Worm (Caenorhabditis elegans): ENCODE data around the gene lelo-4.

The lelo-4 gene

DNA sequence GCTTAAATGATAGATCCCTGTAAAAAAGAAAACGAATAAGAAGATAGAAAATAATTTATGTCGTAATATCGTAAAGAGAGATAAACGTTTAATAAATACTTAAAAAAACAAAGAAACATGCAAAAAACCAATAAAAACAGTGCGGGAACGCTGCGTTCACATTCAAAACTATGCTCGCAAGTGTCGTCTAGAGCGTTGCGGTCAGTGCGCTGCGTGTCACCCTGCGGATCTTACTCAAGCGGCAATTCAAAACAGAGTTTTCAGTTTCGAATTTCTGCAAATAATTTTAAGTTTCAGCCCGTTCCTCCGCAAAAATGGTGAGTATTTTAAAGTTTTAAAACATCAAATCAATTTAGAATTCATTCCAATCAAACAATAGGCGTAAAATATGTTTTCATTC is at the start of gene lelo-4, which contains the start of gene tiar-1:
Gene lelo-4, plus strand, starts transcription at position 118 of the 400 bp plus-strand sequence.
Gene tiar-1, minus strand, starts transcription at position 17 of the 400 bp plus-strand sequence.
- TF ChIP-seq ztf-23 (GFP tag; IDR thresholded peaks at IDR 0.05) (no peak), ref-1 (GFP tag; conservative IDR thresholded peaks at IDR 0.05) (no peak), flt-1 (GFP tag; IDR thresholded peaks at IDR 0.05) (0 out of 2 replicates have a peak, but pooled peaks have one; percentile 13), tab-1 (GFP tag; IDR thresholded peaks at IDR 0.05) (no peak)

DNA sequence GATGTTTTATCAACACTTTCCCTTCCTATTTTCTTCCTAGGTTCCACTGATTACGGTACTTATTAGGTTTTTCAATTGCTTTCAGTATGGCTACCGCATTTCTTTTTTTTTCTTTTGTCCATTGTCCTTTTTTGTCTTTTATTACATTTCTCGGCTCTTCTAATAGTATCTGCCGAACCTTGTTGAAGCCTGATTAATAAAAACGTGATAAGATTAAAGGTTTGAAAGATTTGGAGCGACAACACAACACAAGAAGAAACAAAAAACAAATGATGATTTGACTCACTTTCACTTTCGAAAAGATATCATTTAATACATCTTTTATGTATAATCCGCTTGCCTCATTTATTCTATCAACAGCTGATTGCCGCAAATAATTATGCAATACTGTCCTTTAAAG is 49.7 kb upstream of the lelo-4 start, which contains the start of gene C25H3.15:
Gene C25H3.15, plus strand, starts transcription at position 301 of the 400 bp plus-strand sequence.
- TF ChIP-seq T22C8.4 (GFP tag; IDR thresholded peaks at IDR 0.05) (no peak), ref-1 (GFP tag; conservative IDR thresholded peaks at IDR 0.05) (no peak), ztf-29 (GFP tag; IDR thresholded peaks at IDR 0.05) (no peak)

DNA sequence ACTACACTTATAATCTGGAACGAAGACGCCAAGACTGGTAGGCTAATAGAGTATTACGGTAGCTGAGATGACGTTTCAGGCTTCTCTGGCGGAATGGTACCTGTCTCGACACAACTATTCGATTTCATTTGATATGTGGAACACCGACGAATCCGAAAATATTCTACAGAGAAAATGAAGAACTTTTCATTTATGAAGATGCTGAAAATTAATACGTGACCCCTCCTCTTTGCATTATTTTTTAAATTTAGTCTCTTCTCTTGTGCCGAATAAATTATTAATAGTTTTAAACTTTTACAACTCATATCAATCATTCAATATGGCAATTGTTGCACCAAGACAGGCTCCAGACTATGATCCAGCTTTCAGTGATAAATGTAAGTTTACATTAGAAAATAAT is 48.7 kb upstream of the lelo-4 start, which contains the start of gene C25H3.16:
Gene C25H3.16, plus strand, starts transcription at position 301 of the 400 bp plus-strand sequence.
- no peak for TF ChIP-seq ref-1 (GFP tag; conservative IDR thresholded peaks at IDR 0.05)
- TF ChIP-seq med-1 (GFP tag; optimal IDR thresholded peaks at IDR 0.05; ENCODE audit: insufficient read depth): no peak
- no peak for TF ChIP-seq cog-1 (tag; optimal IDR thresholded peaks at IDR 0.05)
- TF ChIP-seq klf-2 (GFP tag; conservative IDR thresholded peaks at IDR 0.05): no peak
- TF ChIP-seq tab-1 (GFP tag; IDR thresholded peaks at IDR 0.05): no peak
- no peak for TF ChIP-seq ztf-23 (GFP tag; IDR thresholded peaks at IDR 0.05)
- TF ChIP-seq flt-1 (GFP tag; IDR thresholded peaks at IDR 0.05): no peak
- TF ChIP-seq T22C8.4 (GFP tag; IDR thresholded peaks at IDR 0.05): no peak
- TF ChIP-seq ztf-29 (GFP tag; IDR thresholded peaks at IDR 0.05): no peak

DNA sequence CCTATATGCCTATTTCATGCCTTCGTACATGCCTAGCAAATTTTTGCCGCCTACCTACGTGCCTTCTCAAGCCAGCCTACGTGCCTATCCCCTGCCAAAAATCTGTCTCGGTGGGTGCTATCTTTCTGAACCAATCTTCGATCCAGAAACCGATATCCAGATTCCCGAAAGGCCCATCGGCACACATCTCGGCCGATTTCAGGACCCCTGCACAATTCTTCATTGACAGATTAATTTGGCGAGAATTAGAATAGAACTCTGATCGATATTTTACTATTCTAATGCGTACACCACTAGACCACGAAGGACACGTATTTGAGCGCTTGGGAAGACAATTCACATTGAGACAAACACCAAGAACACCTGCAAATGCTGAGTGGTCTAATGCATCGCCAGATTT is 47.2 kb upstream of the lelo-4 start:
- TF ChIP-seq klf-2 (GFP tag; conservative IDR thresholded peaks at IDR 0.05) (no peak), flt-1 (GFP tag; IDR thresholded peaks at IDR 0.05) (peak; percentile 74; the same call in 1 of the 2 replicates)

DNA sequence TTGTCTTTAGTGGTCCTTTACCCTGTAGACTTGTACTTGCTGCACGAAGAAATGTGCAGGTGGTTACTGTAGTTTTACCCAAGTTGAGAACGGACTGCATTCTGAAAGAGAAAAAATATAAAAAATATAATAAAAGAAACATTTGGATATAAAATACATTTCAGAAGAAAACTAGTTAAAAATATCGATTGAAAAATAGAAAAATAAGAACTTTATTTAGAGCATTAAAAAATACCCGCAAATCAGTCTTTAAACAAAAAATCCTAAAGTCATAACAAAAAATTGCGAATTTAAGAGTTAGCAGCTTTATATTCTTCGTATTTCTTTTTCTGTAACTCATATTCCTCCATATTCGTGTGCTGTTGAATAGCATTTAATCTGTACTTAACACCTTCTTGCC is 45.9 kb upstream of the lelo-4 start, which contains the start of gene C25H3.7:
Gene C25H3.7, minus strand, starts transcription at position 101 of the 400 bp plus-strand sequence.
- no peak for TF ChIP-seq ref-1 (GFP tag; conservative IDR thresholded peaks at IDR 0.05)
- TF ChIP-seq tab-1 (GFP tag; IDR thresholded peaks at IDR 0.05): no peak
- TF ChIP-seq flt-1 (GFP tag; IDR thresholded peaks at IDR 0.05): no peak
- TF ChIP-seq ztf-23 (GFP tag; IDR thresholded peaks at IDR 0.05): no peak
- no peak for TF ChIP-seq klf-2 (GFP tag; conservative IDR thresholded peaks at IDR 0.05)
- TF ChIP-seq ztf-29 (GFP tag; IDR thresholded peaks at IDR 0.05): no peak
- TF ChIP-seq cog-1 (tag; optimal IDR thresholded peaks at IDR 0.05): no peak
- no peak for TF ChIP-seq T22C8.4 (GFP tag; IDR thresholded peaks at IDR 0.05)
- no peak for TF ChIP-seq med-1 (GFP tag; optimal IDR thresholded peaks at IDR 0.05; ENCODE audit: insufficient read depth)

- no peak for TF ChIP-seq klf-2 (GFP tag; conservative IDR thresholded peaks at IDR 0.05)
- no peak for TF ChIP-seq ref-1 (GFP tag; conservative IDR thresholded peaks at IDR 0.05)
- no peak for TF ChIP-seq ztf-23 (GFP tag; IDR thresholded peaks at IDR 0.05)
- TF ChIP-seq T22C8.4 (GFP tag; IDR thresholded peaks at IDR 0.05): no peak
- no peak for TF ChIP-seq ztf-29 (GFP tag; IDR thresholded peaks at IDR 0.05)
These were observed 45.1 kb upstream of the lelo-4 start, which contains the start of gene C25H3.17 for ce11 chrII:5669580-5669979. C25H3.17 (minus strand) TSS chrII:5669680.

DNA sequence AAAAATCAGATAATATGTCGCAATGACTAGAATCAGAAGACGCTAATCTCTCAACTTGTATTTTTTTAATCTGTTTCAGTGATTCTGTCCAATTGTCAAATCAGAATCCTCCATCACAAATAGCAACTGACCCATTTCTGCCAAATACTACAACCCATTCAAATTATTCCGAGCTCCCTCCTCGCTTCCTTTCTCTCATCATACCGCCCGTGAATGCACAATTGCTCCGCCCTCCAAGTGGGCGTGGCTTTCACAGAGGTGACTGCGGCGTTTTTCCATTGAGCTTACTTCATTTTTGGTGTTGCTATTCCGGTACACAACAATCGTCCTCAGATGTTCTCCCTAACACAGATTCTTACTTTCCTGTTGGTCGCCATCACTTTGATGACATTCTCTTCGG is 34.0 kb upstream of the lelo-4 start, which contains the start of gene flp-27:
Gene flp-27, plus strand, starts transcription at position 301 of the 400 bp plus-strand sequence.
- TF ChIP-seq cog-1 (tag; optimal IDR thresholded peaks at IDR 0.05) (no peak), ztf-23 (GFP tag; IDR thresholded peaks at IDR 0.05) (no peak), klf-2 (GFP tag; conservative IDR thresholded peaks at IDR 0.05) (no peak), tab-1 (GFP tag; IDR thresholded peaks at IDR 0.05) (no peak), ref-1 (GFP tag; conservative IDR thresholded peaks at IDR 0.05) (no peak), ztf-29 (GFP tag; IDR thresholded peaks at IDR 0.05) (no peak), T22C8.4 (GFP tag; IDR thresholded peaks at IDR 0.05) (no peak)

DNA sequence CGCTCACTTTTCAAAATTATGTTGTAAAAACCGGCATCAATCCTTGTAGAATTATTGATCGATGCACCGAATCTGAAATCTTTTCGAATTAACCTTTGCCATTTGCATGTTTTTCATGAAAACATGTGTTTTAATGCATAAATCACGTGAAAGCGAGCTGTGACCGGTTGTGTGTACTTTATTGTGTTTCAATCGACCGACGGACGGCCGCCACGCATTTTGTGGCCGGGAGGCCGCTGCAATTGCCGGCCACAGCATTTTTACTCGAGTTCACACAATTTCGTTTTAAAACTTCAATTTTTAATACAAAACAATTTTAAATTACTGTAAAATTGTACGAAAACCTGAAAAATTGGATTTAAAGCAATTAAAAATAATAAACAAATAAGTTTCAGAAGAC is 25.8 kb upstream of the lelo-4 start, which contains the start of gene C25H3.11:
Gene C25H3.11, minus strand, starts transcription at position 82 of the 400 bp plus-strand sequence.
- TF ChIP-seq klf-2 (GFP tag; conservative IDR thresholded peaks at IDR 0.05) (peak; percentile 46; the same call in 1 of the 2 replicates), cog-1 (tag; optimal IDR thresholded peaks at IDR 0.05) (no peak), T22C8.4 (GFP tag; IDR thresholded peaks at IDR 0.05) (no peak)

DNA sequence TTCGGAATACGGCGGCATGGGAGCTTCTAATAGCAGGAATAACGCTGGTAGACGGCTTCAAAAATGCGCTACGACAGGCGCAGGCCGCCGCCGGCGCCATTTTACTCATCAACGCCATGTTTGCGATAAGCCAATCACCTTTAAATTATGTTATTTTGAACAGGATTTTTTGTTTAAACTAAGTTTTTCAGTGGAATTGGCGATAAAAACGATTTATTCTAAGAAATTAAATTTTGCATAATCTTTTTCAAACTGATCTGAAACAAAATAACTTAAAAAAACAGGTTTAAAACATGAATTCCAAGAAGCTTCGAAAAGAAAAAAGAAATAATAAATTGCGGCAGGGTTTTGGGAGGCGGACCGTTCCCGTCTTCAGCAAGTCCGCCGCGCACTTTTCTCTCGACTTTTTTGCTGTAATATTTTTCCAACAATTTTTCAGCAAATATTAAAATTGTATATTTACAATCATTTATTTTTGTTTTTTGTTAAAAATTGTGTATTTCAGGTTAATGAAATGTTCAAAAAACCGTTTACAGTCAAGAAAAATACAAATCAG is 23.4 kb upstream of the lelo-4 start, which contains the start of the genes ndub-5 and eif-2D:
Gene ndub-5, minus strand, starts transcription at position 138 of the 556 bp plus-strand sequence.
Gene eif-2D, plus strand, starts transcription at position 506 of the 556 bp plus-strand sequence.
- TF ChIP-seq tab-1 (GFP tag; IDR thresholded peaks at IDR 0.05) (no peak), cog-1 (tag; optimal IDR thresholded peaks at IDR 0.05) (no peak), ztf-29 (GFP tag; IDR thresholded peaks at IDR 0.05) (no peak), flt-1 (GFP tag; IDR thresholded peaks at IDR 0.05) (no peak), med-1 (GFP tag; optimal IDR thresholded peaks at IDR 0.05; ENCODE audit: insufficient read depth) (no peak), T22C8.4 (GFP tag; IDR thresholded peaks at IDR 0.05) (no peak), klf-2 (GFP tag; conservative IDR thresholded peaks at IDR 0.05) (no peak), ztf-23 (GFP tag; IDR thresholded peaks at IDR 0.05) (no peak), ref-1 (GFP tag; conservative IDR thresholded peaks at IDR 0.05) (no peak)

- no peak for TF ChIP-seq T22C8.4 (GFP tag; IDR thresholded peaks at IDR 0.05)
- no peak for TF ChIP-seq klf-2 (GFP tag; conservative IDR thresholded peaks at IDR 0.05)
These were observed 20.8 kb upstream of the lelo-4 start, which contains the start of gene C25H3.3 for ce11 chrII:5693893-5694292. C25H3.3 (plus strand) TSS chrII:5694193.

DNA sequence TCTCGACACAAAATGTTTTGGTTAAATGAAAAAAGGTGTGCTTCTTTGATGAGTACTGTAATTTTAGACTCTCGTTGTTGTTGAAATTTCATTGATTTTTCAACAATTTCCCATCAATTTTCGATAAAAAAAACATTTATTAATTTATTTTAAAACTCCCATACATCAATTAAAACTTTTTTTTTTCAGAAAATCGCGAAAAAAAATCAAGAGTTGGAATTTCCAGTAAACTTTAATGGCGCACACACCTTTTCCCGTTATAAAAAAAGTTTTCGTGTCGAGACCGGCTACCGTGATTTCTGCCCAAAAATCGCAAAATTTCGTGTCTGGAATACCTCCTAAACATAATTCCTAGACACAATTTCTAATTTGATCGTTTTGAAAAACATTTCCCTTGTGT is 19.9 kb upstream of the lelo-4 start, which contains the start of gene C25H3.14:
Gene C25H3.14, plus strand, starts transcription at position 301 of the 400 bp plus-strand sequence.
- TF ChIP-seq klf-2 (GFP tag; conservative IDR thresholded peaks at IDR 0.05): no peak
- TF ChIP-seq ztf-29 (GFP tag; IDR thresholded peaks at IDR 0.05): no peak
- TF ChIP-seq ref-1 (GFP tag; conservative IDR thresholded peaks at IDR 0.05): no peak
- TF ChIP-seq ztf-23 (GFP tag; IDR thresholded peaks at IDR 0.05): no peak

All from whole organism, midembryonic.